In genomic region chrIII:4284732-4285165, ce11 we compare ENCODE assay signal across 6 worm cellular contexts.
TF ChIP-seq lines count a peak whose summit lies in the region.

No protein-coding gene starts in this region.

TF ChIP-seq in whole organism, L1 larva, 84 proteins besides CTCF, POLR2A, EP300 and RAD21 (continued from another document and continues in another):
- TF ChIP-seq efl-1 (optimal IDR thresholded peaks at IDR 0.05; lab: Kevin White, UChicago) (peak; percentile 60 to 62), efl-1 (GFP tag; optimal IDR thresholded peaks at IDR 0.05 in 1 of 2; lab: Kevin White, UChicago) (peak; percentile 29 to 97), egl-27 (tag; optimal IDR thresholded peaks at IDR 0.05; lab: Kevin White, UChicago) (peak in 1 of 2 experiments; percentile 13), aha-1 (tag; optimal IDR thresholded peaks at IDR 0.05; lab: Kevin White, UChicago) (no peak), unc-30 (tag; optimal IDR thresholded peaks at IDR 0.05; lab: Kevin White, UChicago) (no peak), ceh-88 (GFP tag; IDR thresholded peaks at IDR 0.05; lab: Robert Waterston, UW) (peak; percentile 58), lin-35 (GFP tag; optimal IDR thresholded peaks at IDR 0.05; lab: Kevin White, UChicago) (peak; percentile 44 to 81), C04F5.9 (tag; optimal IDR thresholded peaks at IDR 0.05; lab: Kevin White, UChicago) (peak; percentile 31), dpl-1 (GFP tag; optimal IDR thresholded peaks at IDR 0.05; lab: Kevin White, UChicago) (peak; percentile 51 to 59 (median 57)), nhr-11 (tag; optimal IDR thresholded peaks at IDR 0.05; lab: Kevin White, UChicago) (no peak), nhr-19 (GFP tag; conservative IDR thresholded peaks at IDR 0.05; lab: Robert Waterston, UW) (peak; percentile 84), nhr-20 (tag; optimal IDR thresholded peaks at IDR 0.05; lab: Kevin White, UChicago) (peak; percentile 98), dsc-1 (tag; optimal IDR thresholded peaks at IDR 0.05; lab: Kevin White, UChicago) (no peak), sup-37 (GFP tag; optimal IDR thresholded peaks at IDR 0.05; lab: Kevin White, UChicago) (peak; percentile 83), hlh-17 (GFP tag; optimal IDR thresholded peaks at IDR 0.05; lab: Kevin White, UChicago; ENCODE audit: borderline replicate concordance) (no peak), snu-23 (GFP tag; optimal IDR thresholded peaks at IDR 0.05; lab: Kevin White, UChicago) (peak; percentile 94), ceh-8 (GFP tag; optimal IDR thresholded peaks at IDR 0.05; lab: Kevin White, UChicago) (no peak), C34B4.2 (tag; optimal IDR thresholded peaks at IDR 0.05; lab: Kevin White, UChicago) (peak; percentile 60), unc-98 (GFP tag; IDR thresholded peaks at IDR 0.05; lab: Robert Waterston, UW) (no peak), jun-1 (tag; optimal IDR thresholded peaks at IDR 0.05; lab: Kevin White, UChicago) (peak; percentile 72), ceh-82 (tag; optimal IDR thresholded peaks at IDR 0.05; lab: Kevin White, UChicago) (peak; percentile 15 to 60 (median 21))

TF ChIP-seq in whole organism, L2 larva, 48 proteins besides CTCF, POLR2A, EP300 and RAD21 (continued from another document):
- TF ChIP-seq nhr-129 (tag; optimal IDR thresholded peaks at IDR 0.05; lab: Kevin White, UChicago) = peak; percentile 82
- TF ChIP-seq blmp-1 (tag; optimal IDR thresholded peaks at IDR 0.05; lab: Kevin White, UChicago; ENCODE audit: insufficient read depth) = peak; percentile 79
- TF ChIP-seq lsy-2 (tag; optimal IDR thresholded peaks at IDR 0.05; lab: Kevin White, UChicago) = peak in 1 of 2 experiments; percentile 85
- peak; percentile 97 for TF ChIP-seq sma-3 (GFP tag; optimal IDR thresholded peaks at IDR 0.05; lab: Kevin White, UChicago)
- TF ChIP-seq ZK546.5 (tag; optimal IDR thresholded peaks at IDR 0.05; lab: Kevin White, UChicago) = no peak
- TF ChIP-seq sem-4 (tag; optimal IDR thresholded peaks at IDR 0.05; lab: Kevin White, UChicago) = peak; percentile 58
- no peak for TF ChIP-seq nhr-23 (tag; optimal IDR thresholded peaks at IDR 0.05; lab: Kevin White, UChicago)
- TF ChIP-seq dmd-4 (tag; optimal IDR thresholded peaks at IDR 0.05; lab: Kevin White, UChicago) = no peak
- no peak for TF ChIP-seq lin-11 (tag; optimal IDR thresholded peaks at IDR 0.05; lab: Kevin White, UChicago)
- no peak for TF ChIP-seq ztf-11 (tag; optimal IDR thresholded peaks at IDR 0.05; lab: Kevin White, UChicago)
- peak; percentile 87 for TF ChIP-seq nhr-21 (tag; optimal IDR thresholded peaks at IDR 0.05; lab: Kevin White, UChicago)
- peak; percentile 13 for TF ChIP-seq mab-5 (tag; optimal IDR thresholded peaks at IDR 0.05; lab: Kevin White, UChicago)
- TF ChIP-seq gmeb-1 (tag; optimal IDR thresholded peaks at IDR 0.05; lab: Kevin White, UChicago) = peak; percentile 58
- TF ChIP-seq Y55F3AM.14 (GFP tag; optimal IDR thresholded peaks at IDR 0.05; lab: Kevin White, UChicago) = peak; percentile 62
- peak; percentile 93 for TF ChIP-seq F13H6.1 (tag; optimal IDR thresholded peaks at IDR 0.05; lab: Kevin White, UChicago)

TF ChIP-seq in whole organism, L3 larva, 47 proteins besides CTCF, POLR2A, EP300 and RAD21 (continued from another document and continues in another):
- no peak for TF ChIP-seq aly-2 (tag; optimal IDR thresholded peaks at IDR 0.05; lab: Kevin White, UChicago)
- peak in 1 of 3 experiments; percentile 27 for TF ChIP-seq elt-3 (tag; optimal IDR thresholded peaks at IDR 0.05; lab: Kevin White, UChicago)
- TF ChIP-seq ZK546.5 (tag; optimal IDR thresholded peaks at IDR 0.05; lab: Kevin White, UChicago) = no peak
- TF ChIP-seq nhr-237 (tag; optimal IDR thresholded peaks at IDR 0.05; lab: Kevin White, UChicago) = no peak
- TF ChIP-seq elt-2 (tag; optimal IDR thresholded peaks at IDR 0.05; lab: Kevin White, UChicago) = peak; percentile 77
- TF ChIP-seq nhr-23 (tag; optimal IDR thresholded peaks at IDR 0.05; lab: Kevin White, UChicago) = peak; percentile 93
- TF ChIP-seq nhr-28 (tag; optimal IDR thresholded peaks at IDR 0.05; lab: Kevin White, UChicago) = no peak
- no peak for TF ChIP-seq nhr-77 (tag; optimal IDR thresholded peaks at IDR 0.05; lab: Kevin White, UChicago)
- peak; percentile 99 for TF ChIP-seq pha-4 (tag; optimal IDR thresholded peaks at IDR 0.05; lab: Kevin White, UChicago)
- TF ChIP-seq mdl-1 (tag; optimal IDR thresholded peaks at IDR 0.05; lab: Kevin White, UChicago) = peak; percentile 70
- no peak for TF ChIP-seq nhr-12 (tag; optimal IDR thresholded peaks at IDR 0.05; lab: Kevin White, UChicago)
- TF ChIP-seq nhr-76 (tag; optimal IDR thresholded peaks at IDR 0.05; lab: Kevin White, UChicago) = no peak
- peak; percentile 73 for TF ChIP-seq nfya-1 (tag; optimal IDR thresholded peaks at IDR 0.05; lab: Kevin White, UChicago; ENCODE audit: insufficient read depth)
- peak; percentile 69 for TF ChIP-seq hmg-11 (tag; optimal IDR thresholded peaks at IDR 0.05; lab: Kevin White, UChicago)
- no peak for TF ChIP-seq ceh-82 (tag; optimal IDR thresholded peaks at IDR 0.05; lab: Kevin White, UChicago)
- TF ChIP-seq eor-1 (tag; optimal IDR thresholded peaks at IDR 0.05; lab: Kevin White, UChicago) = no peak
- peak; percentile 30 for TF ChIP-seq pqm-1 (tag; optimal IDR thresholded peaks at IDR 0.05; lab: Kevin White, UChicago)
- TF ChIP-seq fkh-2 (tag; optimal IDR thresholded peaks at IDR 0.05; lab: Kevin White, UChicago) = no peak
- no peak for TF ChIP-seq unc-39 (tag; optimal IDR thresholded peaks at IDR 0.05; lab: Kevin White, UChicago)
- no peak for TF ChIP-seq unc-62 (GFP tag; optimal IDR thresholded peaks at IDR 0.05; lab: Kevin White, UChicago)
- no peak for TF ChIP-seq ztf-4 (tag; optimal IDR thresholded peaks at IDR 0.05; lab: Kevin White, UChicago)
- no peak for TF ChIP-seq ceh-16 (tag; optimal IDR thresholded peaks at IDR 0.05; lab: Kevin White, UChicago)
- no peak for TF ChIP-seq fkh-10 (GFP tag; optimal IDR thresholded peaks at IDR 0.05; lab: Kevin White, UChicago)
- no peak for TF ChIP-seq zag-1 (tag; optimal IDR thresholded peaks at IDR 0.05; lab: Kevin White, UChicago)
- TF ChIP-seq ama-1 (optimal IDR thresholded peaks at IDR 0.05; lab: Kevin White, UChicago) = no peak
- TF ChIP-seq tbx-2 (tag; optimal IDR thresholded peaks at IDR 0.05; lab: Kevin White, UChicago) = peak; percentile 49

TF ChIP-seq in whole organism, L4 larva, 104 proteins besides CTCF, POLR2A, EP300 and RAD21 (continued from another document and continues in another):
- TF ChIP-seq lim-7 (GFP tag; IDR thresholded peaks at IDR 0.05; lab: Robert Waterston, UW) = no peak
- no peak for TF ChIP-seq F44E2.7 (GFP tag; IDR thresholded peaks at IDR 0.05; lab: Robert Waterston, UW)
- peak in 1 of 2 experiments; percentile 82 for TF ChIP-seq lsy-2 (tag; optimal IDR thresholded peaks at IDR 0.05; lab: Kevin White, UChicago)
- peak in 1 of 2 experiments; percentile 98 for TF ChIP-seq unc-62 (GFP tag; optimal IDR thresholded peaks at IDR 0.05 in 1 of 2; lab: Kevin White, UChicago)
- TF ChIP-seq unc-62 (tag; optimal IDR thresholded peaks at IDR 0.05; lab: Kevin White, UChicago) = no peak
- TF ChIP-seq nhr-25 (tag; optimal IDR thresholded peaks at IDR 0.05; lab: Kevin White, UChicago; ENCODE audit: borderline replicate concordance, insufficient read depth) = peak; percentile 80
- no peak for TF ChIP-seq F37D6.2 (tag; optimal IDR thresholded peaks at IDR 0.05; lab: Kevin White, UChicago)
- TF ChIP-seq gei-8 (GFP tag; optimal IDR thresholded peaks at IDR 0.05; lab: Kevin White, UChicago) = peak; percentile 53
- TF ChIP-seq attf-4 (tag; optimal IDR thresholded peaks at IDR 0.05; lab: Kevin White, UChicago) = no peak
- TF ChIP-seq ceh-28 (tag; optimal IDR thresholded peaks at IDR 0.05; lab: Kevin White, UChicago) = no peak
- no peak for TF ChIP-seq fos-1 (tag; optimal IDR thresholded peaks at IDR 0.05; lab: Kevin White, UChicago)
- TF ChIP-seq ctbp-1 (GFP tag; IDR thresholded peaks at IDR 0.05; lab: Robert Waterston, UW) = no peak
- peak in 1 of 2 experiments; percentile 76; a peak in 1 of 4 replicates for TF ChIP-seq madf-5 (GFP tag; IDR thresholded peaks at IDR 0.05; lab: Robert Waterston, UW)
- TF ChIP-seq mxl-3 (GFP tag; optimal IDR thresholded peaks at IDR 0.05; lab: Kevin White, UChicago) = peak; percentile 92
- TF ChIP-seq ceh-20 (GFP tag; IDR thresholded peaks at IDR 0.05; lab: Robert Waterston, UW) = 0 out of 2 replicates have a peak, but pooled peaks have one; percentile 33
- TF ChIP-seq T26A8.4 (GFP tag; IDR thresholded peaks at IDR 0.05; lab: Robert Waterston, UW) = peak; percentile 70
- peak; percentile 85 for TF ChIP-seq dve-1 (tag; optimal IDR thresholded peaks at IDR 0.05; lab: Kevin White, UChicago; ENCODE audit: insufficient read depth)
- peak; percentile 79 for TF ChIP-seq nhr-28 (tag; optimal IDR thresholded peaks at IDR 0.05; lab: Kevin White, UChicago)
- no peak for TF ChIP-seq unc-39 (tag; optimal IDR thresholded peaks at IDR 0.05; lab: Kevin White, UChicago)
- TF ChIP-seq lin-1 (GFP tag; IDR thresholded peaks at IDR 0.05; lab: Robert Waterston, UW) = peak; percentile 77; the same call in 1 of the 2 replicates
- TF ChIP-seq php-3 (GFP tag; IDR thresholded peaks at IDR 0.05; lab: Robert Waterston, UW) = 0 out of 2 replicates have a peak, but pooled peaks have one; percentile 31
- TF ChIP-seq ceh-32 (tag; optimal IDR thresholded peaks at IDR 0.05; lab: Kevin White, UChicago; ENCODE audit: poor library complexity) = no peak
- no peak for TF ChIP-seq arid-1 (GFP tag; conservative IDR thresholded peaks at IDR 0.05; lab: Robert Waterston, UW)
- TF ChIP-seq madf-9 (GFP tag; conservative IDR thresholded peaks at IDR 0.05; lab: Robert Waterston, UW) = 0 out of 2 replicates have a peak, but pooled peaks have one; percentile 52

TF ChIP-seq in whole organism, late embryonic, 69 proteins besides CTCF, POLR2A, EP300 and RAD21 (continued from another document):
- TF ChIP-seq fkh-6 (tag; optimal IDR thresholded peaks at IDR 0.05; lab: Kevin White, UChicago) (no peak), tbx-2 (tag; optimal IDR thresholded peaks at IDR 0.05; lab: Kevin White, UChicago) (peak; percentile 27), syd-9 (tag; optimal IDR thresholded peaks at IDR 0.05; lab: Kevin White, UChicago) (no peak), ceh-2 (tag; optimal IDR thresholded peaks at IDR 0.05; lab: Kevin White, UChicago) (no peak), ceh-30 (tag; optimal IDR thresholded peaks at IDR 0.05; lab: Kevin White, UChicago) (no peak), fax-1 (tag; optimal IDR thresholded peaks at IDR 0.05; lab: Kevin White, UChicago) (no peak), ama-1 (optimal IDR thresholded peaks at IDR 0.05; lab: Kevin White, UChicago) (no peak), hlh-30 (tag; optimal IDR thresholded peaks at IDR 0.05; lab: Kevin White, UChicago; ENCODE audit: insufficient read depth) (peak; percentile 79), ztf-16 (tag; optimal IDR thresholded peaks at IDR 0.05; lab: Kevin White, UChicago) (no peak), ets-4 (tag; optimal IDR thresholded peaks at IDR 0.05; lab: Kevin White, UChicago) (no peak), madf-2 (tag; optimal IDR thresholded peaks at IDR 0.05; lab: Kevin White, UChicago) (no peak), eyg-1 (tag; optimal IDR thresholded peaks at IDR 0.05; lab: Kevin White, UChicago) (no peak), ceh-19 (GFP tag; optimal IDR thresholded peaks at IDR 0.05; lab: Kevin White, UChicago) (no peak), rnt-1 (tag; optimal IDR thresholded peaks at IDR 0.05; lab: Kevin White, UChicago) (no peak), nhr-232 (tag; optimal IDR thresholded peaks at IDR 0.05; lab: Kevin White, UChicago) (no peak), unc-3 (GFP tag; conservative IDR thresholded peaks at IDR 0.05; lab: Robert Waterston, UW) (no peak), unc-3 (tag; optimal IDR thresholded peaks at IDR 0.05; lab: Kevin White, UChicago) (no peak), ceh-31 (tag; optimal IDR thresholded peaks at IDR 0.05; lab: Kevin White, UChicago) (no peak), K09A11.1 (tag; optimal IDR thresholded peaks at IDR 0.05; lab: Kevin White, UChicago; ENCODE audit: insufficient read depth) (no peak), pag-3 (tag; optimal IDR thresholded peaks at IDR 0.05; lab: Kevin White, UChicago; ENCODE audit: borderline replicate concordance) (no peak), ceh-14 (tag; optimal IDR thresholded peaks at IDR 0.05; lab: Kevin White, UChicago) (no peak), elt-2 (tag; optimal IDR thresholded peaks at IDR 0.05; lab: Kevin White, UChicago) (peak; percentile 23), ceh-18 (tag; optimal IDR thresholded peaks at IDR 0.05; lab: Kevin White, UChicago) (peak; percentile 48), hlh-13 (GFP tag; optimal IDR thresholded peaks at IDR 0.05; lab: Kevin White, UChicago) (no peak), pax-1 (tag; optimal IDR thresholded peaks at IDR 0.05; lab: Kevin White, UChicago) (no peak), hlh-8 (tag; optimal IDR thresholded peaks at IDR 0.05; lab: Kevin White, UChicago) (no peak), Y22D7AL.16 (tag; optimal IDR thresholded peaks at IDR 0.05; lab: Kevin White, UChicago) (no peak)

TF ChIP-seq in whole organism, young adult, 124 proteins besides CTCF, POLR2A, EP300 and RAD21 (continued from another document and continues in another):
- TF ChIP-seq ztf-6 (GFP tag; IDR thresholded peaks at IDR 0.05; lab: Robert Waterston, UW) = no peak
- TF ChIP-seq egl-18 (GFP tag; IDR thresholded peaks at IDR 0.05; lab: Robert Waterston, UW) = no peak
- TF ChIP-seq K12H6.12 (tag; optimal IDR thresholded peaks at IDR 0.05; lab: Kevin White, UChicago) = no peak
- no peak for TF ChIP-seq B0261.1 (tag; optimal IDR thresholded peaks at IDR 0.05; lab: Kevin White, UChicago)
- peak; percentile 77 for TF ChIP-seq lin-40 (tag; optimal IDR thresholded peaks at IDR 0.05; lab: Kevin White, UChicago)
- TF ChIP-seq die-1 (tag; optimal IDR thresholded peaks at IDR 0.05; lab: Kevin White, UChicago) = peak; percentile 25
- no peak for TF ChIP-seq sea-2 (GFP tag; IDR thresholded peaks at IDR 0.05; lab: Robert Waterston, UW)
- no peak for TF ChIP-seq hlh-26 (GFP tag; conservative IDR thresholded peaks at IDR 0.05; lab: Robert Waterston, UW)
- no peak for TF ChIP-seq nhr-179 (tag; optimal IDR thresholded peaks at IDR 0.05; lab: Kevin White, UChicago)
- TF ChIP-seq ets-4 (GFP tag; optimal IDR thresholded peaks at IDR 0.05; lab: Kevin White, UChicago) = peak; percentile 40
- no peak for TF ChIP-seq hrde-1 (tag; optimal IDR thresholded peaks at IDR 0.05; lab: Kevin White, UChicago; ENCODE audit: borderline replicate concordance)
- TF ChIP-seq dpl-1 (GFP tag; optimal IDR thresholded peaks at IDR 0.05; lab: Kevin White, UChicago) = no peak
- TF ChIP-seq madf-10 (tag; optimal IDR thresholded peaks at IDR 0.05; lab: Kevin White, UChicago) = peak; percentile 64
- TF ChIP-seq dpff-1 (tag; optimal IDR thresholded peaks at IDR 0.05; lab: Kevin White, UChicago) = no peak
- no peak for TF ChIP-seq B0019.2 (GFP tag; conservative IDR thresholded peaks at IDR 0.05; lab: Robert Waterston, UW)
- TF ChIP-seq snpc-1.3 (tag; optimal IDR thresholded peaks at IDR 0.05; lab: Kevin White, UChicago; ENCODE audit: insufficient read depth) = no peak
- no peak for TF ChIP-seq T26A5.8 (tag; optimal IDR thresholded peaks at IDR 0.05; lab: Kevin White, UChicago)
- peak; percentile 83 for TF ChIP-seq hmg-1.2 (GFP tag; IDR thresholded peaks at IDR 0.05; lab: Robert Waterston, UW)
- TF ChIP-seq rec-8 (tag; optimal IDR thresholded peaks at IDR 0.05; lab: Kevin White, UChicago) = no peak
- TF ChIP-seq C17E4.6 (GFP tag; IDR thresholded peaks at IDR 0.05; lab: Robert Waterston, UW) = no peak
- TF ChIP-seq snpc-1.1 (tag; optimal IDR thresholded peaks at IDR 0.05; lab: Kevin White, UChicago; ENCODE audit: insufficient read depth) = no peak
- no peak for TF ChIP-seq snpc-3.4 (tag; optimal IDR thresholded peaks at IDR 0.05; lab: Kevin White, UChicago)
- TF ChIP-seq attf-6 (GFP tag; IDR thresholded peaks at IDR 0.05; lab: Robert Waterston, UW) = no peak
- TF ChIP-seq ceh-40 (GFP tag; IDR thresholded peaks at IDR 0.05; lab: Robert Waterston, UW) = no peak
- no peak for TF ChIP-seq akir-1 (GFP tag; optimal IDR thresholded peaks at IDR 0.05; lab: Kevin White, UChicago)
- TF ChIP-seq T07F8.4 (tag; optimal IDR thresholded peaks at IDR 0.05; lab: Kevin White, UChicago) = no peak
- TF ChIP-seq nhr-27 (tag; optimal IDR thresholded peaks at IDR 0.05; lab: Kevin White, UChicago) = no peak
- no peak for TF ChIP-seq F57C9.4 (tag; optimal IDR thresholded peaks at IDR 0.05; lab: Kevin White, UChicago)
- TF ChIP-seq chd-7 (tag; optimal IDR thresholded peaks at IDR 0.05; lab: Kevin White, UChicago) = peak; percentile 51
- TF ChIP-seq aptf-2 (GFP tag; conservative IDR thresholded peaks at IDR 0.05; lab: Robert Waterston, UW) = no peak
- no peak; the same call in 1 of the 2 replicates for TF ChIP-seq C06A6.2 (GFP tag; conservative IDR thresholded peaks at IDR 0.05; lab: Robert Waterston, UW)
- no peak for TF ChIP-seq cebp-1 (GFP tag; IDR thresholded peaks at IDR 0.05; lab: Robert Waterston, UW)
- TF ChIP-seq cebp-1 (tag; optimal IDR thresholded peaks at IDR 0.05; lab: Kevin White, UChicago) = peak; percentile 77
